Fruit fly (Drosophila melanogaster): ENCODE measurements around the gene CG34260.

CG34260 gene

dm6 chr3L:20687134-20687787, 26.6 kb upstream of the CG34260 start:
- TF ChIP-seq CG12768 (GFP tag; optimal IDR thresholded peaks at IDR 0.05) (no peak), cnc (optimal IDR thresholded peaks at IDR 0.05) (no peak), Mnt (GFP tag; optimal IDR thresholded peaks at IDR 0.05) (no peak), CG11617 (GFP tag; optimal IDR thresholded peaks at IDR 0.05) (no peak), cic (GFP tag; optimal IDR thresholded peaks at IDR 0.05) (no peak), toe (GFP tag; optimal IDR thresholded peaks at IDR 0.05) (no peak), Clk (GFP tag; optimal IDR thresholded peaks at IDR 0.05) (no peak), CG7101 (tag; optimal IDR thresholded peaks at IDR 0.05) (no peak), ovo (GFP tag; optimal IDR thresholded peaks at IDR 0.05) (no peak), kay (GFP tag; ENCODE audit: borderline replicate concordance) (no peak), CG33017 (tag; optimal IDR thresholded peaks at IDR 0.05) (no peak), tj (GFP tag; optimal IDR thresholded peaks at IDR 0.05) (no peak)

dm6 chr3L:20688194-20688785, 25.6 kb upstream of the CG34260 start:
- TF ChIP-seq kay (GFP tag; ENCODE audit: borderline replicate concordance) (no peak), CG5204 (GFP tag; optimal IDR thresholded peaks at IDR 0.05) (no peak), CG12768 (GFP tag; optimal IDR thresholded peaks at IDR 0.05) (no peak)

dm6 chr3L:20690074-20690473, 23.8 kb upstream of the CG34260 start:
- TF ChIP-seq CG1620 (GFP tag; optimal IDR thresholded peaks at IDR 0.05) (no peak), ovo (GFP tag; optimal IDR thresholded peaks at IDR 0.05) (no peak), cnc (optimal IDR thresholded peaks at IDR 0.05) (no peak), CG7045 (GFP tag; optimal IDR thresholded peaks at IDR 0.05) (no peak), bab1 (GFP tag; optimal IDR thresholded peaks at IDR 0.05) (no peak), toe (GFP tag; optimal IDR thresholded peaks at IDR 0.05) (no peak), tj (GFP tag; optimal IDR thresholded peaks at IDR 0.05) (no peak), cic (GFP tag; optimal IDR thresholded peaks at IDR 0.05) (no peak)

- TF ChIP-seq pad (GFP tag; optimal IDR thresholded peaks at IDR 0.05) (no peak), bab1 (GFP tag; optimal IDR thresholded peaks at IDR 0.05) (no peak), CG11617 (GFP tag; optimal IDR thresholded peaks at IDR 0.05) (no peak), CG5204 (GFP tag; optimal IDR thresholded peaks at IDR 0.05) (no peak), Hr96 (GFP tag; optimal IDR thresholded peaks at IDR 0.05) (no peak), CG14711 (tag; optimal IDR thresholded peaks at IDR 0.05) (no peak), Clk (GFP tag; optimal IDR thresholded peaks at IDR 0.05) (no peak), Crg-1 (GFP tag; optimal IDR thresholded peaks at IDR 0.05) (no peak), CG12768 (GFP tag; optimal IDR thresholded peaks at IDR 0.05) (no peak)
Measured at dm6 chr3L:20690857-20691645, 22.8 kb upstream of the CG34260 start.

- no peak for TF ChIP-seq CG33017 (tag; optimal IDR thresholded peaks at IDR 0.05)
- TF ChIP-seq CG5204 (GFP tag; optimal IDR thresholded peaks at IDR 0.05): no peak
- TF ChIP-seq ovo (GFP tag; optimal IDR thresholded peaks at IDR 0.05): no peak
- no peak for TF ChIP-seq cic (GFP tag; optimal IDR thresholded peaks at IDR 0.05)
- TF ChIP-seq CG11617 (GFP tag; optimal IDR thresholded peaks at IDR 0.05): no peak
Measured at dm6 chr3L:20692516-20692915, 21.4 kb upstream of the CG34260 start.

- TF ChIP-seq ovo (GFP tag; optimal IDR thresholded peaks at IDR 0.05): no peak
- no peak for TF ChIP-seq Clk (GFP tag; optimal IDR thresholded peaks at IDR 0.05)
- TF ChIP-seq CG11617 (GFP tag; optimal IDR thresholded peaks at IDR 0.05): no peak
- no peak for TF ChIP-seq Hr96 (GFP tag; optimal IDR thresholded peaks at IDR 0.05)
- no peak for TF ChIP-seq CG33017 (tag; optimal IDR thresholded peaks at IDR 0.05)
- TF ChIP-seq CG7101 (tag; optimal IDR thresholded peaks at IDR 0.05): no peak
- no peak for TF ChIP-seq CG14711 (tag; optimal IDR thresholded peaks at IDR 0.05)
- no peak for TF ChIP-seq toe (GFP tag; optimal IDR thresholded peaks at IDR 0.05)
- no peak for TF ChIP-seq bab1 (GFP tag; optimal IDR thresholded peaks at IDR 0.05)
- TF ChIP-seq CG12768 (GFP tag; optimal IDR thresholded peaks at IDR 0.05): no peak
- no peak for TF ChIP-seq cic (GFP tag; optimal IDR thresholded peaks at IDR 0.05)
- no peak for TF ChIP-seq pad (GFP tag; optimal IDR thresholded peaks at IDR 0.05)
- no peak for TF ChIP-seq cnc (optimal IDR thresholded peaks at IDR 0.05)
- no peak for TF ChIP-seq CG7045 (GFP tag; optimal IDR thresholded peaks at IDR 0.05)
Measured at dm6 chr3L:20694584-20694983, 19.3 kb upstream of the CG34260 start.

- TF ChIP-seq Crg-1 (GFP tag; optimal IDR thresholded peaks at IDR 0.05) (no peak), pad (GFP tag; optimal IDR thresholded peaks at IDR 0.05) (no peak), cnc (optimal IDR thresholded peaks at IDR 0.05) (no peak), CG5204 (GFP tag; optimal IDR thresholded peaks at IDR 0.05) (no peak), toe (GFP tag; optimal IDR thresholded peaks at IDR 0.05) (no peak), tj (GFP tag; optimal IDR thresholded peaks at IDR 0.05) (no peak), CG14711 (tag; optimal IDR thresholded peaks at IDR 0.05) (no peak), cic (GFP tag; optimal IDR thresholded peaks at IDR 0.05) (no peak), Clk (GFP tag; optimal IDR thresholded peaks at IDR 0.05) (no peak), Mnt (GFP tag; optimal IDR thresholded peaks at IDR 0.05) (no peak), kay (GFP tag; ENCODE audit: borderline replicate concordance) (no peak), bab1 (GFP tag; optimal IDR thresholded peaks at IDR 0.05) (no peak), CG33017 (tag; optimal IDR thresholded peaks at IDR 0.05) (no peak), CG11617 (GFP tag; optimal IDR thresholded peaks at IDR 0.05) (no peak), CG12768 (GFP tag; optimal IDR thresholded peaks at IDR 0.05) (no peak), CG1620 (GFP tag; optimal IDR thresholded peaks at IDR 0.05) (no peak), Hr96 (GFP tag; optimal IDR thresholded peaks at IDR 0.05) (no peak)
Measured at dm6 chr3L:20695328-20695822, 18.5 kb upstream of the CG34260 start, which contains the start of gene kni. kni (minus strand) TSS chr3L:20695378.

Data from whole organism, adult.